Fruit fly (Drosophila melanogaster) whole organism, embryonic: Measurements from ENCODE around the gene eas.
A peak's percentile ranks its signal among the peaks of the same experiment; 100 is the strongest.

Experiments
- Awh ChIP-seq: fragments of 200-800 bp; sonication (Bioruptor generic); IDR thresholded peaks from 2 replicates; pipeline ENCODE4, ENCODE4 v1.3.6; 2022; ENCODE audit warnings: missing biosample characterization, missing genetic modification characterization
- CG10654 ChIP-seq: fragments of 200-800 bp; sonication (Bioruptor generic); optimal IDR thresholded peaks from 2 replicates; lab custom pipeline; 2016; ENCODE audit warnings: missing biosample characterization, missing genetic modification characterization
- CG12104 ChIP-seq: fragments of 200-800 bp; sonication (Bioruptor generic); optimal IDR thresholded peaks from 3 replicates; lab custom pipeline; 2016; ENCODE audit warnings: missing biosample characterization, missing genetic modification characterization
- CG12659 ChIP-seq: fragments of 200-800 bp; sonication (Bioruptor generic); optimal IDR thresholded peaks from 3 replicates; lab custom pipeline; 2017; ENCODE audit warnings: mild to moderate bottlenecking, missing biosample characterization, missing genetic modification reagents, missing genetic modification characterization
- CG13287 ChIP-seq: fragments of 200-800 bp; sonication (Bioruptor generic); IDR thresholded peaks from 2 replicates; pipeline ENCODE4 v1.3.6; 2022; ENCODE audit warnings: missing biosample characterization, missing genetic modification characterization; ENCODE audit not compliant: partially characterized antibody
- CG14441 ChIP-seq: fragments of 200-800 bp; sonication (Bioruptor generic); IDR thresholded peaks from 2 replicates; pipeline ENCODE4 v1.3.6; 2022; ENCODE audit warnings: missing biosample characterization, missing genetic modification characterization
- CG15514 ChIP-seq: fragments of 200-800 bp; sonication (Bioruptor generic); optimal IDR thresholded peaks from 3 replicates; lab custom pipeline; 2017; ENCODE audit warnings: missing biosample characterization, missing genetic modification characterization, mild to moderate bottlenecking, moderate library complexity, missing genetic modification reagents
- CG16813 ChIP-seq: fragments of 200-800 bp; sonication (Bioruptor generic); IDR thresholded peaks from 3 replicates; pipeline ENCODE4 v1.3.6; 2022; ENCODE audit warnings: missing biosample characterization, missing genetic modification characterization; ENCODE audit not compliant: partially characterized antibody
- CG18262 ChIP-seq: fragments of 200-800 bp; optimal IDR thresholded peaks from 3 replicates; lab custom pipeline; 2019; ENCODE audit warnings: missing biosample characterization, mild to moderate bottlenecking, missing genetic modification characterization, moderate library complexity
- CG2116 ChIP-seq: fragments of 200-800 bp; sonication (Bioruptor generic); optimal IDR thresholded peaks from 3 replicates; lab custom pipeline; 2018; ENCODE audit warnings: missing biosample characterization, mild to moderate bottlenecking, missing genetic modification characterization
- CG2678 ChIP-seq: fragments of 200-800 bp; sonication (Bioruptor generic); optimal IDR thresholded peaks from 3 replicates; lab custom pipeline; 2019; ENCODE audit warnings: missing biosample characterization, mild to moderate bottlenecking, missing genetic modification characterization, moderate library complexity
- CG32767 ChIP-seq: fragments of 200-800 bp; sonication (Bioruptor generic); IDR thresholded peaks from 2 replicates; pipeline ENCODE4 v1.3.6; 2022; ENCODE audit warnings: missing biosample characterization, missing genetic modification characterization
- CG34224 ChIP-seq: fragments of 200-800 bp; sonication (Bioruptor generic); IDR thresholded peaks from 3 replicates; pipeline ENCODE4 v1.3.6; 2022; ENCODE audit warnings: missing biosample characterization, missing genetic modification characterization; ENCODE audit not compliant: partially characterized antibody
- CG34376 ChIP-seq: fragments of 200-800 bp; sonication (Bioruptor generic); optimal IDR thresholded peaks from 2 replicates; lab custom pipeline; 2018; ENCODE audit warnings: missing biosample characterization, mild to moderate bottlenecking, missing genetic modification characterization
- CG7357 ChIP-seq: fragments of 200-800 bp; sonication (Bioruptor generic); IDR thresholded peaks from 3 replicates; pipeline ENCODE4 v1.3.6; 2022; ENCODE audit warnings: missing biosample characterization, missing genetic modification characterization
- CG7963 ChIP-seq: fragments of 200-800 bp; sonication (Bioruptor generic); IDR thresholded peaks from 3 replicates; pipeline ENCODE4 v1.3.6; 2022; ENCODE audit warnings: missing biosample characterization, missing genetic modification characterization; ENCODE audit not compliant: partially characterized antibody
- Dbx ChIP-seq: fragments of 200-800 bp; sonication (Bioruptor generic); IDR thresholded peaks from 3 replicates; pipeline ENCODE4 v1.3.6; 2022; ENCODE audit warnings: missing biosample characterization, missing genetic modification characterization
- Deaf1 ChIP-seq: fragments of 200-800 bp; optimal IDR thresholded peaks from 3 replicates; lab custom pipeline; 2019; ENCODE audit warnings: missing biosample characterization, mild to moderate bottlenecking, missing genetic modification characterization, moderate library complexity
- Dll ChIP-seq: fragments of 200-800 bp; sonication (Bioruptor generic); IDR thresholded peaks from 4 replicates; pipeline ENCODE4 v1.3.6; 2022; ENCODE audit warnings: missing biosample characterization, missing genetic modification characterization; ENCODE audit not compliant: partially characterized antibody
- Dref ChIP-seq: fragments of 200-800 bp; sonication (Bioruptor generic); IDR thresholded peaks from 2 replicates; pipeline ENCODE4 v1.3.6; 2022; ENCODE audit warnings: missing biosample characterization, missing genetic modification characterization
- E2f2 ChIP-seq: fragments of 200-800 bp; sonication (Bioruptor generic); IDR thresholded peaks from 2 replicates; pipeline ENCODE4 v1.3.6; 2022; ENCODE audit warnings: missing biosample characterization, missing genetic modification characterization
- HLH4C ChIP-seq: fragments of 200-800 bp; sonication (Bioruptor generic); IDR thresholded peaks from 3 replicates; pipeline ENCODE4 v1.3.6; 2022; ENCODE audit warnings: missing biosample characterization, missing genetic modification characterization; ENCODE audit not compliant: partially characterized antibody
- HmgZ ChIP-seq: fragments of 200-800 bp; sonication (Bioruptor generic); optimal IDR thresholded peaks from 2 replicates; lab custom pipeline; 2018; ENCODE audit warnings: missing biosample characterization, mild to moderate bottlenecking, missing genetic modification characterization
- Hr78 ChIP-seq, 2 experiments: fragments of 200-800 bp in 1 of 2; fragments of >200 bp in 1 of 2; sonication (Bioruptor generic) in 1 of 2; optimal IDR thresholded peaks; 2 replicates each; lab custom pipeline; 2017 to 2019; ENCODE audit warnings: missing biosample characterization in 2 of 2, missing genetic modification characterization in 2 of 2, mild to moderate bottlenecking in 1 of 2, moderate library complexity in 1 of 2
- MESR4 ChIP-seq: fragments of 200-800 bp; sonication (Bioruptor generic); optimal IDR thresholded peaks from 2 replicates; lab custom pipeline; 2018; ENCODE audit warnings: missing biosample characterization, mild to moderate bottlenecking, missing genetic modification characterization, moderate library complexity
- Scr ChIP-seq: fragments of 200-800 bp; sonication (Bioruptor generic); IDR thresholded peaks from 2 replicates; pipeline ENCODE4 v1.3.6; 2022; ENCODE audit warnings: missing biosample characterization, missing genetic modification characterization; ENCODE audit not compliant: partially characterized antibody
- Sry-δ ChIP-seq: fragments of 200-800 bp; sonication (Bioruptor generic); optimal IDR thresholded peaks from 2 replicates; lab custom pipeline; 2016; ENCODE audit warnings: missing biosample characterization, missing genetic modification characterization
- Xrp1 ChIP-seq: fragments of 200-800 bp; sonication (Bioruptor generic); IDR thresholded peaks from 2 replicates; pipeline ENCODE4 v1.3.6; 2022; ENCODE audit warnings: missing biosample characterization, missing genetic modification characterization
- amos ChIP-seq: fragments of 200-800 bp; sonication (Bioruptor generic); IDR thresholded peaks from 2 replicates; pipeline ENCODE4 v1.3.6; 2022; ENCODE audit warnings: missing biosample characterization, missing genetic modification characterization; ENCODE audit not compliant: partially characterized antibody
- cg ChIP-seq: fragments of 200-800 bp; sonication (Bioruptor generic); optimal IDR thresholded peaks from 3 replicates; lab custom pipeline; 2019; ENCODE audit warnings: missing biosample characterization, mild to moderate bottlenecking, missing genetic modification characterization, moderate library complexity
- chinmo ChIP-seq: fragments of 200-800 bp; sonication (Bioruptor generic); IDR thresholded peaks from 4 replicates; pipeline ENCODE4 v1.3.6; 2022; ENCODE audit warnings: missing biosample characterization, missing genetic modification characterization; ENCODE audit not compliant: partially characterized antibody
- cwo ChIP-seq: fragments of 200-800 bp; sonication (Bioruptor generic); optimal IDR thresholded peaks from 3 replicates; lab custom pipeline; 2017; ENCODE audit warnings: missing biosample characterization, missing genetic modification characterization, mild to moderate bottlenecking, moderate library complexity, missing genetic modification reagents
- ems ChIP-seq: fragments of 200-800 bp; sonication (Bioruptor generic); optimal IDR thresholded peaks from 3 replicates; lab custom pipeline; 2016; ENCODE audit warnings: missing biosample characterization, missing genetic modification characterization
- exex ChIP-seq: fragments of 200-800 bp; sonication (Bioruptor generic); optimal IDR thresholded peaks from 4 replicates; lab custom pipeline; 2018; ENCODE audit warnings: missing biosample characterization, mild to moderate bottlenecking, missing genetic modification characterization, moderate library complexity
- hbn ChIP-seq: fragments of 200-800 bp; sonication (Bioruptor generic); IDR thresholded peaks from 2 replicates; pipeline ENCODE4 v1.3.6; 2022; ENCODE audit warnings: missing biosample characterization, missing genetic modification characterization; ENCODE audit not compliant: partially characterized antibody
- knrl ChIP-seq: fragments of 200-800 bp; sonication (Bioruptor generic); IDR thresholded peaks from 3 replicates; pipeline ENCODE4 v1.3.6; 2022; ENCODE audit warnings: missing biosample characterization, missing genetic modification characterization; ENCODE audit not compliant: partially characterized antibody
- mirr ChIP-seq: fragments of 200-800 bp; sonication (Bioruptor generic); optimal IDR thresholded peaks from 3 replicates; lab custom pipeline; 2018; ENCODE audit warnings: missing biosample characterization, mild to moderate bottlenecking, missing genetic modification characterization
- mld ChIP-seq: fragments of 200-800 bp; sonication (Bioruptor generic); IDR thresholded peaks from 3 replicates; pipeline ENCODE4 v1.3.6; 2022; ENCODE audit warnings: missing biosample characterization, missing genetic modification characterization; ENCODE audit not compliant: partially characterized antibody
- otp ChIP-seq: fragments of 200-800 bp; sonication (Bioruptor generic); IDR thresholded peaks from 3 replicates; pipeline ENCODE4, ENCODE4 v1.3.6; 2022; ENCODE audit warnings: missing biosample characterization, missing genetic modification characterization
- pan ChIP-seq, 4 experiments: fragments of >200 bp in 3 of 4; fragments of 200-800 bp in 1 of 4; sonication (Bioruptor generic) in 1 of 4; optimal IDR thresholded peaks in 3 of 4; IDR thresholded peaks in 1 of 4; 2 replicates each; pipeline versions ENCODE4 v1.3.6 to Lab custom; 2017 to 2022; ENCODE audit warnings: missing biosample characterization in 2 of 4, missing genetic modification characterization in 2 of 4, mixed read lengths in 1 of 4
- row ChIP-seq: fragments of 200-800 bp; sonication (Bioruptor generic); IDR thresholded peaks from 3 replicates; pipeline ENCODE4 v1.3.6; 2022; ENCODE audit warnings: missing biosample characterization, missing genetic modification characterization
- stwl ChIP-seq: fragments of 200-800 bp; sonication (Bioruptor generic); optimal IDR thresholded peaks from 3 replicates; lab custom pipeline; 2018; ENCODE audit warnings: missing biosample characterization, mild to moderate bottlenecking, missing genetic modification characterization, moderate library complexity
- sug ChIP-seq: fragments of 200-800 bp; optimal IDR thresholded peaks from 2 replicates; lab custom pipeline; 2019; ENCODE audit warnings: missing biosample characterization, mild to moderate bottlenecking, missing genetic modification characterization, moderate library complexity
- trem ChIP-seq: fragments of 200-800 bp; optimal IDR thresholded peaks from 3 replicates; lab custom pipeline; 2019; ENCODE audit warnings: missing biosample characterization, mild to moderate bottlenecking, missing genetic modification characterization, moderate library complexity
- unc-4 ChIP-seq: fragments of 200-800 bp; sonication (Bioruptor generic); IDR thresholded peaks from 2 replicates; pipeline ENCODE4 v1.3.6; 2022; ENCODE audit warnings: missing biosample characterization, missing genetic modification characterization; ENCODE audit not compliant: partially characterized antibody
- vnd ChIP-seq: fragments of 200-800 bp; sonication (Bioruptor generic); IDR thresholded peaks from 3 replicates; pipeline ENCODE4 v1.3.6; 2022; ENCODE audit warnings: missing biosample characterization, missing genetic modification characterization; ENCODE audit not compliant: partially characterized antibody

Gene eas

dm6 chrX:16303636-16304035 is 25.5 kb downstream of the eas start, which contains the start of gene CG3679 (continued):
- TF ChIP-seq CG10654 (GFP tag; lab: Kevin White, UChicago), result no peak
- TF ChIP-seq CG34224, result peak; percentile 66
- TF ChIP-seq HLH4C (GFP tag; lab: Robert Waterston, UW), result peak; percentile 78
- peak; percentile 25 for TF ChIP-seq cg
- peak; percentile 20; the same call in 2 of the 3 replicates for TF ChIP-seq vnd
- TF ChIP-seq Xrp1 (GFP tag; lab: Robert Waterston, UW), result 0 out of 2 replicates have a peak, but pooled peaks have one; percentile 10
- 0 out of 2 replicates have a peak, but pooled peaks have one; percentile 19 for TF ChIP-seq CG32767 (GFP tag; lab: Robert Waterston, UW)
- peak; percentile 9 for TF ChIP-seq CG12659 (GFP tag; lab: Kevin White, UChicago)
- peak; percentile 84 for TF ChIP-seq Dref (GFP tag; lab: Robert Waterston, UW)
- TF ChIP-seq CG16813 (GFP tag; lab: Robert Waterston, UW), result peak; percentile 66
- peak; percentile 70 for TF ChIP-seq CG7963 (GFP tag; lab: Robert Waterston, UW)
- peak; percentile 28 for TF ChIP-seq stwl (tag; lab: Kevin White, UChicago)
- peak; percentile 87 for TF ChIP-seq CG7357 (GFP tag; lab: Robert Waterston, UW)
- peak; percentile 60 for TF ChIP-seq row (GFP tag; lab: Robert Waterston, UW)
- peak; percentile 65; the same call in 1 of the 3 replicates for TF ChIP-seq mld (GFP tag; lab: Robert Waterston, UW)
- TF ChIP-seq amos, result peak; percentile 73; the same call in 1 of the 2 replicates
- peak; percentile 60; the same call in 2 of the 3 replicates for TF ChIP-seq knrl (GFP tag; lab: Robert Waterston, UW)
- peak; percentile 63 for TF ChIP-seq CG15514 (GFP tag; lab: Kevin White, UChicago)
- 0 out of 4 replicates have a peak, but pooled peaks have one; percentile 39 for TF ChIP-seq chinmo (GFP tag; lab: Robert Waterston, UW)
- TF ChIP-seq CG2116, result peak; percentile 75
- peak; percentile 31 for TF ChIP-seq trem (tag; lab: Kevin White, UChicago)
- TF ChIP-seq Scr, result peak; percentile 66
- TF ChIP-seq hbn (GFP tag; lab: Robert Waterston, UW), result peak; percentile 58; the same call in 1 of the 2 replicates
- TF ChIP-seq Awh (GFP tag; lab: Robert Waterston, UW), result no peak
- TF ChIP-seq unc-4 (GFP tag; lab: Robert Waterston, UW), result peak; percentile 62; the same call in 1 of the 2 replicates
- TF ChIP-seq CG12104 (GFP tag; lab: Kevin White, UChicago), result no peak
- peak; percentile 83 for TF ChIP-seq E2f2
- no peak for TF ChIP-seq CG14441
- peak; percentile 25 for TF ChIP-seq Sry-δ (GFP tag; lab: Kevin White, UChicago)
- TF ChIP-seq CG13287 (GFP tag; lab: Robert Waterston, UW), result peak; percentile 74
- TF ChIP-seq Dll, result peak; percentile 68

dm6 chrX:16308310-16308918 is 30.3 kb downstream of the eas start, which contains the start of gene Had1:
Gene Had1, minus strand, starts transcription at chrX:16308667.
- TF ChIP-seq row (GFP tag; lab: Robert Waterston, UW) (peak; percentile 34; the same call in 2 of the 3 replicates), Deaf1 (tag; lab: Kevin White, UChicago) (peak; percentile 71), HmgZ (tag; lab: Kevin White, UChicago) (peak; percentile 22), Hr78 (GFP tag; optimal IDR thresholded peaks at IDR 0.05; lab: Kevin White, UChicago) (peak in 1 of 2 experiments; percentile 75), mirr (peak; percentile 25), exex (tag; lab: Kevin White, UChicago) (peak; percentile 77), otp (GFP tag; lab: Robert Waterston, UW) (0 out of 3 replicates have a peak, but pooled peaks have one; percentile 33), HLH4C (GFP tag; lab: Robert Waterston, UW) (0 out of 3 replicates have a peak, but pooled peaks have one; percentile 34), Dbx (GFP tag; lab: Robert Waterston, UW) (no peak), CG18262 (peak; percentile 57), sug (tag; lab: Kevin White, UChicago) (peak; percentile 85), trem (tag; lab: Kevin White, UChicago) (no peak), CG2678 (no peak), CG34376 (GFP tag; lab: Kevin White, UChicago) (peak; percentile 81), cwo (GFP tag; lab: Kevin White, UChicago) (peak; percentile 16), MESR4 (GFP tag; lab: Kevin White, UChicago) (peak; percentile 3), ems (no peak), pan (optimal IDR thresholded peaks at IDR 0.05; lab: Kevin White, UChicago) (no peak), pan (GFP tag; optimal IDR thresholded peaks at IDR 0.05 in 1 of 2, IDR thresholded peaks at IDR 0.05 in 1 of 2) (peak in 1 of 2 experiments; percentile 16)
